Worm (Caenorhabditis elegans): Measurements from ENCODE around the gene imb-2.

DNA sequence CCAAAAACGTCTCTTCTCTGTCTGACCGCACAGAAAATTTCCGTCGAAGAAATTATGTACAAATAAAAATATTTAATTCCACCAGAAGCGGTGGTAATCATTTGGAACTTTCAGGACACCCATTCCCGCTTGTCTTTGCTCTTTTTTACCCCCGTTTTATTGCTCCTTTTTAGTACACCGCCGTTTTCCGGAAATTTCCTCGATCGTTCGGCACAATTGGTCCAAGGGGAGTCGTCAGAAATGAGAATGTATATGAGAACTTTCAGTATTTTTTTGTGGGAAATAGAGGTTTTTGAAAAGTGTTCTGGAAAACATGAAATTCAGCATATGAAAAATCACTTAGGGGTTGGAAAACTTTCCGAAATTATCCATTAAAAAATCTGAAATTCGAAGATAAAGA lies 15.3 kb downstream of the imb-2 start:
- TF ChIP-seq nhr-12 (tag; optimal IDR thresholded peaks at IDR 0.05), result no peak
- TF ChIP-seq egl-27 (tag; optimal IDR thresholded peaks at IDR 0.05), result no peak
- TF ChIP-seq ztf-11 (tag; optimal IDR thresholded peaks at IDR 0.05), result no peak
- no peak for TF ChIP-seq R02D3.7 (tag; optimal IDR thresholded peaks at IDR 0.05)
- no peak for TF ChIP-seq lin-39 (tag; optimal IDR thresholded peaks at IDR 0.05)
- no peak for TF ChIP-seq eor-1 (tag; optimal IDR thresholded peaks at IDR 0.05)
- TF ChIP-seq aly-2 (tag; optimal IDR thresholded peaks at IDR 0.05), result no peak
- no peak for TF ChIP-seq mml-1 (tag; optimal IDR thresholded peaks at IDR 0.05)
- no peak for TF ChIP-seq skn-1 (tag; optimal IDR thresholded peaks at IDR 0.05)
- no peak for TF ChIP-seq nhr-77 (tag; optimal IDR thresholded peaks at IDR 0.05)
- TF ChIP-seq elt-2 (tag; optimal IDR thresholded peaks at IDR 0.05), result no peak
- TF ChIP-seq pqm-1 (tag; optimal IDR thresholded peaks at IDR 0.05), result no peak
- no peak for TF ChIP-seq unc-39 (tag; optimal IDR thresholded peaks at IDR 0.05)

Data from whole organism, L3 larva.